Fruit fly (Drosophila melanogaster): ENCODE data around the gene CG10405.

DNA sequence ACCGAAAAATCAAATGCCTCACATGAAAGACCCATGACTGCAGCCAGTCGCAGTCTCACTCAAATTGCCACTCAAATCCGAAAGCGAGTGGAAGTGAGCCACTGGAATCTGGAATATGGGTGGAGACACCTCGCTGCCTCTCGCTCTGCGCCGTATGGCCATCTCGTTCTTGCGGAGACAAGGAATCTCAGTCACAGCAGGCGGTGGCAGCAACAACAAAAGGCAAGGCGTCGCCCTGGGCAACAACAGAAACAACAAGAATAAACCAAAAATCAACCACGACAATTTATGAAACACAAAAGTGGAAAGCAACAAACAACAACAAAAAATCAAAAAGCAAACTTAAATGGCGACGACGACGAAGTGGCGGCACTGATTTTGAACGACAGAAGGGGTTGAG lies 31.0 kb upstream of the CG10405 start:
- TF ChIP-seq CG1832 (GFP tag; optimal IDR thresholded peaks at IDR 0.05), result peak; percentile 90
- TF ChIP-seq CG14014 (GFP tag; IDR thresholded peaks at IDR 0.05), result no peak
- TF ChIP-seq CG1024 (GFP tag; IDR thresholded peaks at IDR 0.05), result no peak
- TF ChIP-seq Rfx (GFP tag; IDR thresholded peaks at IDR 0.05), result peak; percentile 42; the same call in 1 of the 2 replicates
- TF ChIP-seq HLHmδ (GFP tag; optimal IDR thresholded peaks at IDR 0.05), result no peak
- TF ChIP-seq CG10565 (GFP tag; optimal IDR thresholded peaks at IDR 0.05), result no peak
